Worm (Caenorhabditis elegans): ENCODE data around the gene F44D12.8.

F44D12.8 gene

DNA sequence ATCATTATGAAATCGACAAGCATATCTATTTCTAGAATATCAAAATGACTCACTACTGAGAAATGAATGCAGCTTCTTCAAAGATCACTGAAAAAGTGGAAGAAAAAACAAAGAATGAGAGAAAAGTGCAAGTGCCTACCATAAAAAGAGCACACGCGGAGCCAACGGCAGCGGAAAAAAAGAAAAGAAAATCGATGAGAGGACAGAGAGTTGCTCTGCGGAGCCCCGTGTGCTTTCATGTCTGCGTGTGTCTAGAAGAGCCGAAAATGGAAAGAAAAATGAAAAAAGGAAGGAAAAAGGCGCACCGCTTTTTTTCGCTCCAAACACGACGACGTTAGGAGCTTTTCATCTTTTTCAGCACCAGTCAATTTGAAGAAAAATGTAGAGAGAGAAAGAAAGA is 39.6 kb downstream of the F44D12.8 start, which contains the start of gene ipla-7:
TSS of gene ipla-7 (minus strand) at position 122 of the 400 bp plus-strand sequence.
- TF ChIP-seq zag-1 (tag; optimal IDR thresholded peaks at IDR 0.05) (peak; percentile 31), elt-1 (tag; optimal IDR thresholded peaks at IDR 0.05) (no peak), gmeb-1 (tag; optimal IDR thresholded peaks at IDR 0.05) (no peak), egl-27 (tag; optimal IDR thresholded peaks at IDR 0.05) (no peak), unc-55 (GFP tag; optimal IDR thresholded peaks at IDR 0.05) (peak; percentile 29), ceh-16 (tag; optimal IDR thresholded peaks at IDR 0.05) (no peak), blmp-1 (tag; optimal IDR thresholded peaks at IDR 0.05; ENCODE audit: insufficient read depth) (no peak), unc-62 (GFP tag; optimal IDR thresholded peaks at IDR 0.05) (no peak), nhr-12 (tag; optimal IDR thresholded peaks at IDR 0.05) (no peak), F13H6.1 (tag; optimal IDR thresholded peaks at IDR 0.05) (peak; percentile 29), aly-2 (tag; optimal IDR thresholded peaks at IDR 0.05) (no peak), crh-2 (tag; optimal IDR thresholded peaks at IDR 0.05) (peak; percentile 62), Y55F3AM.14 (GFP tag; optimal IDR thresholded peaks at IDR 0.05) (no peak), nhr-11 (tag; optimal IDR thresholded peaks at IDR 0.05) (no peak), sma-9 (GFP tag; optimal IDR thresholded peaks at IDR 0.05) (no peak), sma-9 (tag; optimal IDR thresholded peaks at IDR 0.05) (no peak), lsy-2 (tag; optimal IDR thresholded peaks at IDR 0.05) (peak in 1 of 2 experiments; percentile 21), mdl-1 (tag; optimal IDR thresholded peaks at IDR 0.05) (peak in 1 of 2 experiments; percentile 33), ztf-1 (GFP tag; conservative IDR thresholded peaks at IDR 0.05) (no peak), alr-1 (tag; optimal IDR thresholded peaks at IDR 0.05) (no peak), ZK546.5 (tag; optimal IDR thresholded peaks at IDR 0.05) (no peak), fos-1 (tag; optimal IDR thresholded peaks at IDR 0.05) (peak; percentile 62), nhr-129 (tag; optimal IDR thresholded peaks at IDR 0.05) (peak; percentile 11), nhr-21 (tag; optimal IDR thresholded peaks at IDR 0.05) (no peak), ztf-4 (tag; optimal IDR thresholded peaks at IDR 0.05) (no peak), C34F6.9 (tag; optimal IDR thresholded peaks at IDR 0.05) (peak; percentile 70), skn-1 (tag; optimal IDR thresholded peaks at IDR 0.05) (no peak), nhr-237 (tag; optimal IDR thresholded peaks at IDR 0.05) (no peak), ama-1 (optimal IDR thresholded peaks at IDR 0.05) (no peak), snpc-4 (tag; optimal IDR thresholded peaks at IDR 0.05) (peak; percentile 5), sma-3 (GFP tag; optimal IDR thresholded peaks at IDR 0.05) (no peak), nhr-6 (tag; optimal IDR thresholded peaks at IDR 0.05) (no peak), dmd-4 (tag; optimal IDR thresholded peaks at IDR 0.05) (no peak), nhr-10 (tag; optimal IDR thresholded peaks at IDR 0.05) (no peak), peb-1 (tag; optimal IDR thresholded peaks at IDR 0.05) (no peak), ztf-11 (tag; optimal IDR thresholded peaks at IDR 0.05) (no peak)

DNA sequence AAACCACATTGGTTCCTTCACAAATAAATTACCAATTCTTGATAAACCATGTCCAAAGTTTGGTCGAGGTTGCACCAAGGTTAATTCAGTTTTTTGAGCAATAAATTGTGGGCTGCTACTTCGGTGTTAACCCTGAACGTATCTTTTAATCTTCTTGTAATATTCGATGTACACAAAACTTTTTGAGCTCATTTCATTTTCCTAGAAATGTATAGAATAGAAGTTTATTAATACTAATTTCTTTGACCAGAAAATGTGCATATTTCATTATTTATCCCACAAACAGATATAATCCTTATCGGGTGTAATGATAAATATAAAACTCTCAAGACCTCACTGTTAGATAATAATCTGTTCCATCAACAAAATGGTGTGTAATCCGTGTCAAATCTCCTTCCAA is 40.9 kb downstream of the F44D12.8 start:
- TF ChIP-seq nhr-129 (tag; optimal IDR thresholded peaks at IDR 0.05) (no peak), skn-1 (tag; optimal IDR thresholded peaks at IDR 0.05) (no peak), nhr-21 (tag; optimal IDR thresholded peaks at IDR 0.05) (no peak), dmd-4 (tag; optimal IDR thresholded peaks at IDR 0.05) (no peak), egl-27 (tag; optimal IDR thresholded peaks at IDR 0.05) (no peak), zag-1 (tag; optimal IDR thresholded peaks at IDR 0.05) (no peak), snpc-4 (tag; optimal IDR thresholded peaks at IDR 0.05) (no peak), lin-39 (tag; optimal IDR thresholded peaks at IDR 0.05) (no peak), alr-1 (tag; optimal IDR thresholded peaks at IDR 0.05) (no peak), sem-4 (tag; optimal IDR thresholded peaks at IDR 0.05) (no peak), nhr-23 (tag; optimal IDR thresholded peaks at IDR 0.05) (no peak), lsy-2 (tag; optimal IDR thresholded peaks at IDR 0.05) (no peak), aly-2 (tag; optimal IDR thresholded peaks at IDR 0.05) (no peak), ama-1 (optimal IDR thresholded peaks at IDR 0.05) (no peak), crh-2 (tag; optimal IDR thresholded peaks at IDR 0.05) (no peak), fos-1 (tag; optimal IDR thresholded peaks at IDR 0.05) (no peak)

DNA sequence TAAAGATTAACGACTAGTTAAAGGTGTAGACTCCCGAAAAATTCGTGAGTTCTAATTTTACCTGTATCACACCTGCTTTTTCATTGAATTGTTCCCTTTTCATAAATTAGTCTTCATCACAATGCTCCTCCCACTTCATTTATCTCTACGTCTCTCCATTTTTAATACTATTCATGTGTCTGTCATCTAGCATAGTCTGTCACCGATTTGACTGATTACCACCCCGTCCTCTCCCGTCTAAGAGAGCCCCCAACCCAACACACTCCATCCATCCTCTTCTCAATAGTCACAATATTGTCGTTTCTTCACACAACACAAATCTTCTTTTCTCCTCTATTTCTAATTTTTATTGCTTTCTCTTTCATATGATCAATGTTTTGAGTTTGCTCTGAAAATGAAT is 42.1 kb downstream of the F44D12.8 start:
- TF ChIP-seq unc-55 (GFP tag; optimal IDR thresholded peaks at IDR 0.05) (no peak), nhr-129 (tag; optimal IDR thresholded peaks at IDR 0.05) (peak; percentile 12), F13H6.1 (tag; optimal IDR thresholded peaks at IDR 0.05) (no peak), lin-39 (tag; optimal IDR thresholded peaks at IDR 0.05) (peak; percentile 3), ceh-82 (tag; optimal IDR thresholded peaks at IDR 0.05) (no peak), mab-5 (tag; optimal IDR thresholded peaks at IDR 0.05) (peak; percentile 68)
